Fruit fly (Drosophila melanogaster): ENCODE measurements around the gene Or33b.

DNA sequence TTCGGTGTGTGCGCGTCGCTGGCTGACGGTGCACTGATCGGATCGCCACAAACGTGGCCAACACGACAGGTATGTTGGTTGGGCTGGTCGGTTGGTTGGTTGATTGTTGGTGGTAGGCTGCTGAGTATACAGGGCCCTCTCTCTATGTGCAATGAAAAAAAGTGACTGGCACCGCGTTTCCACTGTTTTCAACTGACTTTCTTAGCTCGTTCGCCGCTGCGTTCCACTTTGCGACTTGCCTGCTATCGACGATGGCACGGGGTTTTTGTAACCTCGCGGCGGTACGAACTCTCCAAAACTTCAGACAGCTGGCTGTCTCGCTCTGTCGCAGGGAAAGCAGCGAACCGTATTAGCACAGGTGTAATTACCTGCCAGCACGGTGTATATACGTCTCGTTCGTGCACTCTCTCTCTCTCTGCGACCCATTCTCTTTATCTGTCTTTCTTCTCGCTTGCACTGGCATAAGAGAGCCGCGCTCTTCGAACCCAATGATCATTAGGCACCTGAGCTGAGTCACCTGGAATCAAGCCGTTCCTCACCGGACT is 34.9 kb downstream of the Or33b start:
- TF ChIP-seq toe (GFP tag; optimal IDR thresholded peaks at IDR 0.05) (no peak), pad (GFP tag; optimal IDR thresholded peaks at IDR 0.05) (peak; percentile 75), CG33017 (tag; optimal IDR thresholded peaks at IDR 0.05) (peak; percentile 45), tj (GFP tag; optimal IDR thresholded peaks at IDR 0.05) (peak; percentile 66), kay (GFP tag; ENCODE audit: borderline replicate concordance) (peak; percentile 88), CG5204 (GFP tag; optimal IDR thresholded peaks at IDR 0.05) (no peak), CG7101 (tag; optimal IDR thresholded peaks at IDR 0.05) (peak; percentile 11), CG14711 (tag; optimal IDR thresholded peaks at IDR 0.05) (no peak), cic (GFP tag; optimal IDR thresholded peaks at IDR 0.05) (peak; percentile 8)
